Fruit fly (Drosophila melanogaster) whole organism, pupa: Measurements from ENCODE around the gene tna.

Experiments used
- CG10348 ChIP-seq: fragments of 200-800 bp; sonication (Bioruptor generic); IDR thresholded peaks from 2 replicates; pipeline ENCODE4 v1.3.6; 2022; ENCODE audit warnings: missing biosample characterization, missing genetic modification characterization
- CG12605 ChIP-seq: fragments of 200-800 bp; sonication (Bioruptor generic); IDR thresholded peaks from 2 replicates; pipeline ENCODE4 v1.3.6; 2022; ENCODE audit warnings: missing biosample characterization, missing genetic modification characterization
- CG13204 ChIP-seq: fragments of 200-800 bp; sonication (Bioruptor generic); optimal IDR thresholded peaks from 2 replicates; lab custom pipeline; 2018; ENCODE audit warnings: missing biosample characterization, mild to moderate bottlenecking, missing genetic modification characterization, moderate library complexity
- CG14655 ChIP-seq: fragments of 200-800 bp; sonication (Bioruptor generic); optimal IDR thresholded peaks from 3 replicates; lab custom pipeline; 2017; ENCODE audit warnings: mild to moderate bottlenecking, missing biosample characterization, missing genetic modification reagents, missing genetic modification characterization
- CG15710 ChIP-seq: fragments of 200-800 bp; sonication (Bioruptor generic); optimal IDR thresholded peaks from 2 replicates; lab custom pipeline; 2018; ENCODE audit warnings: missing biosample characterization, mild to moderate bottlenecking, missing genetic modification characterization, moderate library complexity
- CG17806 ChIP-seq: fragments of 200-800 bp; sonication (Bioruptor generic); optimal IDR thresholded peaks from 2 replicates; lab custom pipeline; 2018; ENCODE audit warnings: missing biosample characterization, mild to moderate bottlenecking, missing genetic modification characterization, moderate library complexity
- CG32121 ChIP-seq: fragments of 200-800 bp; sonication (Bioruptor generic); IDR thresholded peaks from 2 replicates; pipeline ENCODE4 v1.3.6; 2022; ENCODE audit warnings: missing biosample characterization, missing genetic modification characterization
- CG34367 ChIP-seq: fragments of 200-800 bp; sonication (Bioruptor generic); optimal IDR thresholded peaks from 2 replicates; lab custom pipeline; 2018; ENCODE audit warnings: missing biosample characterization, mild to moderate bottlenecking, missing genetic modification characterization
- CG4496 ChIP-seq: fragments of 200-800 bp; sonication (Bioruptor generic); IDR thresholded peaks from 3 replicates; pipeline ENCODE4 v1.3.6; 2022; ENCODE audit warnings: missing biosample characterization, missing genetic modification characterization
- CG8159 ChIP-seq: fragments of 200-800 bp; sonication (Bioruptor generic); optimal IDR thresholded peaks from 3 replicates; lab custom pipeline; 2018; ENCODE audit warnings: missing biosample characterization, mild to moderate bottlenecking, missing genetic modification characterization, moderate library complexity
- CG8301 ChIP-seq: fragments of 200-800 bp; sonication (Bioruptor generic); optimal IDR thresholded peaks from 2 replicates; lab custom pipeline; 2018; ENCODE audit warnings: missing biosample characterization, mild to moderate bottlenecking, missing genetic modification characterization
- CG9948 ChIP-seq: fragments of 200-800 bp; sonication (Bioruptor generic); optimal IDR thresholded peaks from 2 replicates; lab custom pipeline; 2018; ENCODE audit warnings: missing biosample characterization, mild to moderate bottlenecking, missing genetic modification characterization, moderate library complexity
- D1 ChIP-seq: fragments of 200-800 bp; sonication (Bioruptor generic); optimal IDR thresholded peaks from 2 replicates; lab custom pipeline; 2018; ENCODE audit warnings: missing biosample characterization, mild to moderate bottlenecking, missing genetic modification characterization, moderate library complexity
- EcR ChIP-seq: fragments of 200-800 bp; sonication (Bioruptor generic); optimal IDR thresholded peaks from 3 replicates; lab custom pipeline; 2019; ENCODE audit warnings: missing biosample characterization, missing genetic modification characterization, mild to moderate bottlenecking, moderate library complexity, missing genetic modification reagents
- Ets98B ChIP-seq: fragments of 200-800 bp; sonication (Bioruptor generic); IDR thresholded peaks from 2 replicates; pipeline ENCODE4 v1.3.6; 2022; ENCODE audit warnings: missing biosample characterization, missing genetic modification characterization
- Pif1A ChIP-seq: fragments of 200-800 bp; sonication (Bioruptor generic); optimal IDR thresholded peaks from 3 replicates; lab custom pipeline; 2016; ENCODE audit warnings: missing biosample characterization, missing genetic modification characterization
- Pif1B ChIP-seq: fragments of 200-800 bp; sonication (Bioruptor generic); optimal IDR thresholded peaks from 3 replicates; lab custom pipeline; 2016; ENCODE audit warnings: missing biosample characterization, missing genetic modification characterization
- Snoo ChIP-seq: fragments of 200-800 bp; sonication (Bioruptor generic); optimal IDR thresholded peaks from 3 replicates; lab custom pipeline; 2017; ENCODE audit warnings: missing biosample characterization, mild to moderate bottlenecking, missing genetic modification characterization, inconsistent platforms
- fd96Ca ChIP-seq: fragments of 200-800 bp; sonication (Bioruptor generic); IDR thresholded peaks from 3 replicates; pipeline ENCODE4 v1.3.6; 2022; ENCODE audit warnings: missing biosample characterization, missing genetic modification characterization
- gl ChIP-seq: fragments of 200-800 bp; sonication (Bioruptor generic); optimal IDR thresholded peaks from 2 replicates; lab custom pipeline; 2018; ENCODE audit warnings: missing biosample characterization, mild to moderate bottlenecking, missing genetic modification characterization
- rn ChIP-seq: fragments of 200-800 bp; sonication (Bioruptor generic); IDR thresholded peaks from 2 replicates; pipeline ENCODE4 v1.3.6; 2022; ENCODE audit warnings: missing biosample characterization, missing genetic modification characterization

tna gene

DNA sequence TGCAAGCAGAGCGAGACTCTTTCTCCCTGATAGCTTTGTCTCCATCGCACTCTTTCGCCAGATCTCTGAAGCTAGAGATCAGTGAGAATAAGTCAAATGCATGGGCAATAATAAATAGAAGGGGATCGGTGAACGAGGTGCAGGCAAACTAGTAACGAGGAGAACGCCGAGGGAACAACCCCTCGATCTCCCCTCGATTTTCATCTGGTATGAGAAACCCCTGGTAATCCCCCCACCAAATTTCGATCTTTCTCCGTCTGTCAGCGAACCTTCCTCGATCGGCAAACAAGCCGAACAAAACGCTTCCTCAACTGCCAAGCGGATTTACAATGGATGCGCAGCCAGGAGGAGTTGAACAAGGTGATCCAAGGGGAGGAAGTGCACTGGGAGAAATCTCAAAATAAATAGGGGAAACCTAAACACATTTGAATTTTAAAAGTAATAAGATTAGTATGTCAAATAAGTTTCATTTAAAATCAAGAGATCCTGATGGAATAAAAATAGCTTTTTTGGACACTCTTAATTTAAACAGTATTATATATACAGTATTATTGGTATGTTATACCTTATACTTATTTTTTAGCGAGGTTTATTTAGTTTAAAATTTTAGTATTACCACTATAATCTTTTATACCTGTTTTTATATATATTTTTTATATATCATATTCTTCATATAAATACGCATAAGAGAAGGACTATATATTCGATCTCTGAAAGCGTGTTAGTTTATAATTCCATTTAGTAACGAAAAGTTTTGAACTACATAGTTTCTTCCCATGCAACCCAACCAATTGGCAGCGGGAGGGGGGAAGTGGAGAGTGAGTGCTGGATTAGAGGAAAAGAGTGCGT lies 43.4 kb upstream of the tna start:
- TF ChIP-seq Pif1A (GFP tag; lab: Kevin White, UChicago) (no peak), CG15710 (tag; lab: Kevin White, UChicago) (no peak), Snoo (tag; lab: Kevin White, UChicago) (no peak), EcR (GFP tag; lab: Kevin White, UChicago) (no peak), Pif1B (GFP tag; lab: Kevin White, UChicago) (no peak), CG14655 (GFP tag; lab: Kevin White, UChicago) (peak; percentile 68), CG32121 (GFP tag; lab: Robert Waterston, UW) (no peak), CG4496 (GFP tag; lab: Robert Waterston, UW) (no peak), CG9948 (peak; percentile 26), Ets98B (no peak), CG12605 (GFP tag; lab: Robert Waterston, UW) (no peak), CG8301 (tag; lab: Kevin White, UChicago) (peak; percentile 47), CG8159 (no peak), fd96Ca (GFP tag; lab: Robert Waterston, UW) (no peak), D1 (tag; lab: Kevin White, UChicago) (no peak), CG17806 (tag; lab: Kevin White, UChicago) (no peak), CG13204 (no peak), CG34367 (tag; lab: Kevin White, UChicago) (no peak), rn (GFP tag; lab: Robert Waterston, UW) (no peak), gl (tag; lab: Kevin White, UChicago) (no peak), CG10348 (GFP tag; lab: Robert Waterston, UW) (no peak)
- TF ChIP-seq, all 21 proteins: peak for 3

DNA sequence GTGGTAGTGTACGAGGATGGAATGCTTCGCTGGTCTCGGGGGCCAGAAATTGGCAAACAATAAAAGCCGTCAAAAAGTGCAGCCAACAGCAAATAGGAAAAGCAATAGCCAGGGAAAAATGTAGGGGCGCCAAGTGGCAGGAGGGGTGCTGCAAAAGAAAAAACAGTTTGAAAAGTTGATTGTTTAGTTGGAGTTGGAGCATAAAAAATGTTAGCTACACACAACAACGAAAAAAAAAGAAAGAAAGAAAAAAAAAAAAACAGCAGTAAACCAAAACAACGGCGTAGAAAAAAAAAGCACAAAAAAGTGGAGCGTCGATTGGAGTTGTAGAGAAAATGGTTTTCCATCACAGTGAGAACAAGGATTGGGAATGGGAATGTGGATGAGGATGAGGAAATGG lies 42.8 kb upstream of the tna start:
- TF ChIP-seq CG10348 (GFP tag; lab: Robert Waterston, UW) (no peak), CG4496 (GFP tag; lab: Robert Waterston, UW) (peak; percentile 61; the same call in 2 of the 3 replicates), Ets98B (peak; percentile 66), fd96Ca (GFP tag; lab: Robert Waterston, UW) (peak; percentile 60; the same call in 1 of the 3 replicates), CG32121 (GFP tag; lab: Robert Waterston, UW) (peak; percentile 31; the same call in 1 of the 2 replicates), CG9948 (no peak), rn (GFP tag; lab: Robert Waterston, UW) (peak; percentile 47; the same call in 1 of the 2 replicates), D1 (tag; lab: Kevin White, UChicago) (no peak), CG12605 (GFP tag; lab: Robert Waterston, UW) (peak; percentile 87), Pif1A (GFP tag; lab: Kevin White, UChicago) (peak; percentile 18)

DNA sequence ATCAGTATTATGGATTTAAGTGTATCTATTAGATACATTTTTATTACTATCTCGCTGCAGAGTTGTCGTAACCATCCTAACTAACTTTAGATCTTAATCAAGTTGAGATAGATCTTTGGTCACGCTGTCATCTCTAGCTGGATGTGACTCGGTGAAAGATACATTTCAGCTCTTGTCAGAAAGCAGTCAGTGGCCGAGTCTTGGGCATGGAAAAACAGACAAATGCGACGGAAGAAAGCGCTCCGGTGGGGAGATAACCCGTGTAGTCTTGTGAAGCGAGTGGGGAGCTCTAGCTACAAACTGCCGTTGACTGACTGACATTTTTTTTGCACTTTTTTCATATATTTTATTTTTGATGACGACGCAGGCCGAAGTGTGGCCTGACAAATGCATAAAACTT lies 42.1 kb upstream of the tna start:
- TF ChIP-seq CG14655 (GFP tag; lab: Kevin White, UChicago) (no peak), D1 (tag; lab: Kevin White, UChicago) (no peak), CG34367 (tag; lab: Kevin White, UChicago) (no peak), CG4496 (GFP tag; lab: Robert Waterston, UW) (peak; percentile 58; the same call in 1 of the 3 replicates), CG12605 (GFP tag; lab: Robert Waterston, UW) (0 out of 2 replicates have a peak, but pooled peaks have one; percentile 37), CG8159 (no peak), EcR (GFP tag; lab: Kevin White, UChicago) (peak; percentile 11), CG10348 (GFP tag; lab: Robert Waterston, UW) (no peak), CG9948 (no peak), fd96Ca (GFP tag; lab: Robert Waterston, UW) (peak; percentile 29; the same call in 1 of the 3 replicates)

DNA sequence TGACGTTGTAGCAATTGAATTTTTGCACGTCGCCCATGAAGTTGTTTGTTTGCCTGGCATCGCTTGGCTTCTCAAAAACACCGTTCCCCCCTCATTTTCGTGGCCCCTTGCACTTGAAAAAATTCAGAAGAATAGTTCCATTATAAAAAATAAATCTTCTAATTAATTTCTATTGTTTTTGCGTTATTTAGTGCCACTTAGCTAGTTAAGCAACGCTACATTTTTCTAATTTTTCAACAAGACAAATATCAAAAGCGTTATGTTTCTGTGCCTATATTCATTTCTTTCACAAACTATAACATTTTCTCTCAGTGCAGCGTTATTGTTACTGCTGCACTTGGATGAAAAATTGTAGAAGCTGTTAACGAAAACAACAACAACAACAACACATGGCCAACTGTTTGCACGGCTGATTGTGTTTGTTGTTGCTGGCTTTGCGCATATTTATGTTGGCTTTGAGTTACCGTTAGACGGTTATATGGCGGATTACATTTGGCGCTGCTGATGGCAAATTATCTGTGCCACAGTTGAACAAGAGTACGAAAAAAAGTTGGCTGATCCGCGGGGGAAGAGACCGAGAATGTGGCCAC lies 41.3 kb upstream of the tna start:
- TF ChIP-seq CG12605 (GFP tag; lab: Robert Waterston, UW): peak; percentile 69
- TF ChIP-seq rn (GFP tag; lab: Robert Waterston, UW): peak; percentile 56; the same call in 1 of the 2 replicates
- no peak for TF ChIP-seq CG34367 (tag; lab: Kevin White, UChicago)
- peak; percentile 52 for TF ChIP-seq CG17806 (tag; lab: Kevin White, UChicago)
- TF ChIP-seq CG4496 (GFP tag; lab: Robert Waterston, UW): peak; percentile 84
- TF ChIP-seq CG8159: peak; percentile 41
- peak; percentile 86 for TF ChIP-seq Ets98B
- peak; percentile 53 for TF ChIP-seq D1 (tag; lab: Kevin White, UChicago)
- peak; percentile 83 for TF ChIP-seq CG32121 (GFP tag; lab: Robert Waterston, UW)
- peak; percentile 2 for TF ChIP-seq Pif1A (GFP tag; lab: Kevin White, UChicago)
- no peak for TF ChIP-seq EcR (GFP tag; lab: Kevin White, UChicago)
- TF ChIP-seq fd96Ca (GFP tag; lab: Robert Waterston, UW): peak; percentile 72
- peak; percentile 51 for TF ChIP-seq Pif1B (GFP tag; lab: Kevin White, UChicago)
- no peak for TF ChIP-seq CG13204
- TF ChIP-seq Snoo (tag; lab: Kevin White, UChicago): peak; percentile 55
- peak; percentile 0 for TF ChIP-seq CG15710 (tag; lab: Kevin White, UChicago)
- TF ChIP-seq CG14655 (GFP tag; lab: Kevin White, UChicago): peak; percentile 91
- peak; percentile 93 for TF ChIP-seq CG8301 (tag; lab: Kevin White, UChicago)
- TF ChIP-seq CG9948: peak; percentile 62
- TF ChIP-seq gl (tag; lab: Kevin White, UChicago): no peak
- 0 out of 2 replicates have a peak, but pooled peaks have one; percentile 8 for TF ChIP-seq CG10348 (GFP tag; lab: Robert Waterston, UW)
- TF ChIP-seq, all 21 proteins: peak for 17
